Worm (Caenorhabditis elegans): ENCODE measurements around the gene rnp-9.

DNA sequence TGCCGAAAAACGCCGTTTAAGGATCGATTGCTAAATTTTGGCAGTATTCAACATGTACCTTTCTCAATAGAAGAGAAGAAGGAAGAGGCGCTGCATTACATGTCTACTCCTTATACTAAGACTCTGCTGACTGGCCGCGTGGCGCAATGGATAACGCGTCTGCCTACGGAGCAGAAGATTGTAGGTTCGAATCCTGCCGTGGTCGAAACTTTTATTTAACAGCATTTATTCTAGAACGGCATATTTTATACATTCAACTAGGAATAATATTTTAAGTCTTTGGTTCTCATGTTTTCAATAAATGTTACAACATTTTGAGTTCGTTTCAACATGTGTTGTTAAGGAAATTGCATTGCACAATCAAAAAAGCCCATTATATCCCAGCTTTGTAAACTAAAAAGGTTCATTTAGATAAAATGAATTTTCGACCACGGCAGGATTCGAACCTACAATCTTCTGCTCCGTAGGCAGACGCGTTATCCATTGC lies 34.5 kb upstream of the rnp-9 start:
- TF ChIP-seq flt-1 (GFP tag; IDR thresholded peaks at IDR 0.05) (peak; percentile 93), cog-1 (tag; optimal IDR thresholded peaks at IDR 0.05) (peak; percentile 68), ztf-29 (GFP tag; IDR thresholded peaks at IDR 0.05) (peak; percentile 41; the same call in 1 of the 2 replicates), klf-2 (GFP tag; conservative IDR thresholded peaks at IDR 0.05) (peak; percentile 93), ref-1 (GFP tag; conservative IDR thresholded peaks at IDR 0.05) (peak; percentile 83), tab-1 (GFP tag; IDR thresholded peaks at IDR 0.05) (peak; percentile 94), med-1 (GFP tag; optimal IDR thresholded peaks at IDR 0.05; ENCODE audit: insufficient read depth) (peak; percentile 32), T22C8.4 (GFP tag; IDR thresholded peaks at IDR 0.05) (peak; percentile 91)

Data from whole organism, midembryonic.